Worm (Caenorhabditis elegans) whole organism, midembryonic: ENCODE results near the gene C17B7.3.

Experiments
- klf-2 ChIP-seq: fragments of 200-800 bp; sonication (Bioruptor generic); conservative IDR thresholded peaks from 2 replicates; pipeline ENCODE4 v1.3.6; 2022; ENCODE audit warnings: missing genetic modification reagents, missing genetic modification characterization, missing compliant biosample characterization
- tab-1 ChIP-seq: fragments of 200-800 bp; sonication (Bioruptor generic); IDR thresholded peaks from 2 replicates; pipeline ENCODE4 v1.3.6; 2022; ENCODE audit warnings: missing genetic modification characterization, missing compliant biosample characterization

- TF ChIP-seq klf-2, result no peak
- TF ChIP-seq tab-1, result no peak
These were observed 45.7 kb downstream of the C17B7.3 start for ce11 chrV:3388299-3388698.
